Fruit fly (Drosophila melanogaster) whole organism, wandering third instar larva: ENCODE data around the gene CG31345.

ENCODE experiments used
- CG32264 ChIP-seq: fragments of 200-800 bp; sonication (Bioruptor generic); optimal IDR thresholded peaks from 2 replicates; lab custom pipeline; 2016; ENCODE audit warnings: missing biosample characterization, missing genetic modification characterization
- CG9705 ChIP-seq: fragments of 200-800 bp; sonication (Bioruptor generic); optimal IDR thresholded peaks from 2 replicates; lab custom pipeline; 2018; ENCODE audit warnings: missing biosample characterization, mild to moderate bottlenecking, missing genetic modification characterization
- Dfd ChIP-seq: fragments of >200 bp; optimal IDR thresholded peaks from 2 replicates; lab custom pipeline; 2017; ENCODE audit warnings: missing biosample characterization, missing genetic modification characterization
- GATAd ChIP-seq: sonication (Bioruptor generic); optimal IDR thresholded peaks from 2 replicates; lab custom pipeline; 2016; ENCODE audit warnings: missing biosample characterization, missing genetic modification characterization
- Hnf4 ChIP-seq: fragments of 200-800 bp; sonication (Bioruptor generic); optimal IDR thresholded peaks from 2 replicates; lab custom pipeline; 2016; ENCODE audit warnings: missing biosample characterization, mild to moderate bottlenecking, missing genetic modification characterization
- Jra ChIP-seq: sonication (Bioruptor generic); optimal IDR thresholded peaks from 2 replicates; lab custom pipeline; 2016; ENCODE audit warnings: missing biosample characterization, missing genetic modification characterization
- Myc ChIP-seq: fragments of >200 bp; optimal IDR thresholded peaks from 2 replicates; lab custom pipeline; 2017
- N ChIP-seq: fragments of >200 bp; optimal IDR thresholded peaks from 2 replicates; lab custom pipeline; 2018; ENCODE audit warnings: missing biosample characterization, missing external identifiers, missing genetic modification characterization
- br ChIP-seq: fragments of 200-800 bp; sonication (Bioruptor generic); optimal IDR thresholded peaks from 2 replicates; lab custom pipeline; 2016; ENCODE audit warnings: missing biosample characterization, missing genetic modification characterization
- dsf ChIP-seq: sonication (Bioruptor generic); optimal IDR thresholded peaks from 2 replicates; lab custom pipeline; 2016; ENCODE audit warnings: missing biosample characterization, missing genetic modification characterization, borderline replicate concordance
- psq ChIP-seq: fragments of 200-800 bp; sonication (Bioruptor generic); optimal IDR thresholded peaks from 3 replicates; lab custom pipeline; 2017; ENCODE audit warnings: missing biosample characterization, mild to moderate bottlenecking, missing genetic modification characterization, moderate library complexity

Gene CG31345

dm6 chr3R:12783152-12783551, 33.7 kb downstream of the CG31345 start, which contains the start of gene beat-Vc:
Gene beat-Vc, minus strand, starts transcription at chr3R:12783216.
- no peak for TF ChIP-seq N
- no peak for TF ChIP-seq Dfd (GFP tag; lab: Kevin White, UChicago)
- no peak for TF ChIP-seq Jra (GFP tag; lab: Kevin White, UChicago)
- no peak for TF ChIP-seq GATAd (GFP tag; lab: Kevin White, UChicago)
- TF ChIP-seq CG32264 (GFP tag; lab: Kevin White, UChicago), result no peak
- no peak for TF ChIP-seq dsf (GFP tag; lab: Kevin White, UChicago)
- no peak for TF ChIP-seq CG9705
- no peak for TF ChIP-seq Hnf4 (GFP tag; lab: Kevin White, UChicago)
- TF ChIP-seq br (GFP tag; lab: Kevin White, UChicago), result no peak
- TF ChIP-seq psq, result no peak
- no peak for TF ChIP-seq Myc (lab: Kevin White, UChicago)
